Worm (Caenorhabditis elegans) whole organism, mixed stage, embryonic: ENCODE measurements around the gene C27D6.3.
A peak's percentile ranks its signal among the peaks of the same experiment; 100 is the strongest.

Experiments used
- M03D4.4 ChIP-seq: sonication (generic microtip); optimal IDR thresholded peaks from 2 replicates; lab custom pipeline; 2017; ENCODE audit warnings: mild to moderate bottlenecking, missing genetic modification characterization, missing compliant biosample characterization
- bed-3 ChIP-seq: fragments of 200-800 bp; sonication (Bioruptor generic); optimal IDR thresholded peaks from 3 replicates; lab custom pipeline; 2018; ENCODE audit warnings: mild to moderate bottlenecking, missing genetic modification characterization, moderate library complexity, missing compliant biosample characterization
- blmp-1 ChIP-seq: fragments of 150-350 bp; optimal IDR thresholded peaks from 2 replicates; lab custom pipeline; 2014; ENCODE audit warnings: missing biosample characterization, missing genetic modification characterization
- ceh-39 ChIP-seq: fragments of 150-350 bp; optimal IDR thresholded peaks from 2 replicates; lab custom pipeline; 2014; ENCODE audit warnings: missing biosample characterization, missing genetic modification characterization
- ceh-43 ChIP-seq: fragments of 200-800 bp; sonication (Bioruptor generic); optimal IDR thresholded peaks from 2 replicates; lab custom pipeline; 2018; ENCODE audit warnings: mild to moderate bottlenecking, missing genetic modification characterization, moderate library complexity, missing compliant biosample characterization
- ceh-83 ChIP-seq: fragments of 200-800 bp; sonication (Bioruptor generic); optimal IDR thresholded peaks from 2 replicates; lab custom pipeline; 2018; ENCODE audit warnings: mild to moderate bottlenecking, missing genetic modification characterization, missing compliant biosample characterization
- ces-1 ChIP-seq: fragments of 150-350 bp; optimal IDR thresholded peaks from 2 replicates; lab custom pipeline; 2014; ENCODE audit warnings: missing biosample characterization, missing genetic modification reagents, missing genetic modification characterization
- cnd-1 ChIP-seq: fragments of 200-800 bp; sonication (Bioruptor generic); optimal IDR thresholded peaks from 2 replicates; lab custom pipeline; 2018; ENCODE audit warnings: mild to moderate bottlenecking, missing genetic modification characterization, missing compliant biosample characterization
- drap-1 ChIP-seq: fragments of 200-800 bp; sonication (Bioruptor generic); optimal IDR thresholded peaks from 3 replicates; lab custom pipeline; 2018; ENCODE audit warnings: mild to moderate bottlenecking, missing genetic modification characterization, missing compliant biosample characterization
- elt-1 ChIP-seq: sonication (generic microtip); optimal IDR thresholded peaks from 2 replicates; lab custom pipeline; 2017; ENCODE audit warnings: missing genetic modification characterization, mild to moderate bottlenecking, missing compliant biosample characterization, antibody characterized with exemption, moderate library complexity, borderline replicate concordance; ENCODE audit not compliant: insufficient read depth
- elt-3 ChIP-seq: fragments of 150-350 bp; optimal IDR thresholded peaks from 2 replicates; lab custom pipeline; 2014; ENCODE audit warnings: missing biosample characterization, missing genetic modification characterization
- flh-1 ChIP-seq: fragments of 200-800 bp; sonication (Bioruptor generic); optimal IDR thresholded peaks from 2 replicates; lab custom pipeline; 2018; ENCODE audit warnings: mild to moderate bottlenecking, missing genetic modification characterization, moderate library complexity, missing compliant biosample characterization
- ham-2 ChIP-seq: fragments of 200-800 bp; sonication (Bioruptor generic); optimal IDR thresholded peaks from 2 replicates; lab custom pipeline; 2018; ENCODE audit warnings: mild to moderate bottlenecking, missing genetic modification characterization, missing compliant biosample characterization
- hlh-1 ChIP-seq: fragments of 150-350 bp; optimal IDR thresholded peaks from 2 replicates; lab custom pipeline; 2014; ENCODE audit warnings: missing biosample characterization, missing genetic modification reagents, missing genetic modification characterization
- lin-13 ChIP-seq: fragments of 150-350 bp; optimal IDR thresholded peaks from 2 replicates; lab custom pipeline; 2014; ENCODE audit warnings: missing biosample characterization, missing genetic modification characterization
- lsy-2 ChIP-seq: fragments of 150-350 bp; optimal IDR thresholded peaks from 2 replicates; lab custom pipeline; 2014; ENCODE audit warnings: missing biosample characterization, missing genetic modification characterization
- mab-5 ChIP-seq: fragments of 150-350 bp; optimal IDR thresholded peaks from 2 replicates; lab custom pipeline; 2014; ENCODE audit warnings: missing biosample characterization, missing genetic modification characterization
- mep-1 ChIP-seq: fragments of 150-350 bp; optimal IDR thresholded peaks from 2 replicates; lab custom pipeline; 2017; ENCODE audit warnings: missing biosample characterization, missing genetic modification reagents, missing genetic modification characterization, inconsistent platforms
- mls-2 ChIP-seq: sonication (generic microtip); optimal IDR thresholded peaks from 2 replicates; lab custom pipeline; 2016; ENCODE audit warnings: mild to moderate bottlenecking, missing genetic modification characterization, moderate library complexity, missing compliant biosample characterization
- nhr-12 ChIP-seq: fragments of 150-350 bp; optimal IDR thresholded peaks from 2 replicates; lab custom pipeline; 2014; ENCODE audit warnings: missing biosample characterization, missing genetic modification characterization
- nhr-237 ChIP-seq: fragments of 150-350 bp; optimal IDR thresholded peaks from 2 replicates; lab custom pipeline; 2014; ENCODE audit warnings: missing biosample characterization, missing genetic modification characterization
- nhr-28 ChIP-seq: fragments of 150-350 bp; optimal IDR thresholded peaks from 2 replicates; lab custom pipeline; 2014; ENCODE audit warnings: missing biosample characterization, missing genetic modification characterization
- nhr-76 ChIP-seq: sonication (generic microtip); optimal IDR thresholded peaks from 2 replicates; lab custom pipeline; 2017; ENCODE audit warnings: missing biosample characterization, missing genetic modification characterization
- pha-4 ChIP-seq: fragments of 150-350 bp; optimal IDR thresholded peaks from 2 replicates; lab custom pipeline; 2018; ENCODE audit warnings: missing biosample characterization, missing genetic modification reagents, missing genetic modification characterization
- sem-2 ChIP-seq: fragments of 200-800 bp; sonication (Bioruptor generic); optimal IDR thresholded peaks from 2 replicates; lab custom pipeline; 2018; ENCODE audit warnings: mild to moderate bottlenecking, missing genetic modification characterization, missing compliant biosample characterization
- snpc-4 ChIP-seq: fragments of 150-350 bp; optimal IDR thresholded peaks from 2 replicates; lab custom pipeline; 2014; ENCODE audit warnings: missing biosample characterization, missing genetic modification characterization
- tbx-8 ChIP-seq: fragments of 200-800 bp; sonication (Bioruptor generic); optimal IDR thresholded peaks from 2 replicates; lab custom pipeline; 2018; ENCODE audit warnings: mild to moderate bottlenecking, missing genetic modification characterization, moderate library complexity, missing compliant biosample characterization
- unc-120 ChIP-seq: sonication (generic microtip); optimal IDR thresholded peaks from 2 replicates; lab custom pipeline; 2017; ENCODE audit warnings: missing genetic modification characterization, missing compliant biosample characterization; ENCODE audit not compliant: poor library complexity, severe bottlenecking
- unc-39 ChIP-seq: fragments of 150-350 bp; optimal IDR thresholded peaks from 2 replicates; lab custom pipeline; 2014; ENCODE audit warnings: missing biosample characterization, missing genetic modification characterization
- unc-62 ChIP-seq: fragments of 150-350 bp; optimal IDR thresholded peaks from 2 replicates; lab custom pipeline; 2014; ENCODE audit warnings: missing biosample characterization, missing genetic modification reagents, missing genetic modification characterization
- zip-8 ChIP-seq: fragments of 150-350 bp; optimal IDR thresholded peaks from 2 replicates; lab custom pipeline; 2014; ENCODE audit warnings: missing biosample characterization, missing genetic modification characterization
- ztf-11 ChIP-seq: fragments of 150-350 bp; optimal IDR thresholded peaks from 2 replicates; lab custom pipeline; 2014; ENCODE audit warnings: missing biosample characterization, missing genetic modification characterization

Gene C27D6.3

ce11 chrII:5174370-5174769 is at the start of gene C27D6.3:
C27D6.3 (minus strand) TSS chrII:5174470.
- no peak for TF ChIP-seq elt-3 (tag; lab: Kevin White, UChicago)
- no peak for TF ChIP-seq drap-1 (GFP tag; lab: Kevin White, UChicago)
- no peak for TF ChIP-seq mab-5
- no peak for TF ChIP-seq tbx-8 (GFP tag; lab: Kevin White, UChicago)
- no peak for TF ChIP-seq snpc-4 (tag; lab: Kevin White, UChicago)
- TF ChIP-seq nhr-12 (tag; lab: Kevin White, UChicago) = no peak
- TF ChIP-seq nhr-237 = no peak
- no peak for TF ChIP-seq cnd-1 (tag; lab: Kevin White, UChicago)
- TF ChIP-seq ztf-11 (tag; lab: Kevin White, UChicago) = no peak
- TF ChIP-seq mls-2 (tag; lab: Kevin White, UChicago) = no peak
- TF ChIP-seq flh-1 = no peak

DNA sequence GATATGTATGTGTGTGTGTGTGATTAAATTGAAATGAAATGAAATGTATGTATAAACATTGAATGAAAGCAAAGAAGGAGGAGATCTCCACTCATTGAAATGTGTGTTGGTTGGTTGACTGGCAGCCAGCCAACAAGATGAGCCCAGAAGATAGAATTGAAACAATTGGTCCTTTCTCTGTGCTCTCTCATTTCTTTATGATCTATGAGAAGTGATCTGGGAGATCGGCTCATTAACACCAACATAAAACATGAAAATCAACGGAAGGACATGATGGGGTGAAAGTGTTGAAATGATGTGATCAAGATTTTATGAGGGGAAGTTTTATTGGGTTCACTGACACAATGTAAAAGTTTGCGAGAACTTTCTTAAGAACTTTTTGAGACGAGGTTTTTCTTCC is 48.6 kb upstream of the C27D6.3 start:
- no peak for TF ChIP-seq lin-13 (tag; lab: Kevin White, UChicago)
- peak; percentile 37 for TF ChIP-seq mab-5
- peak; percentile 42 for TF ChIP-seq unc-120 (tag; lab: Kevin White, UChicago)
- TF ChIP-seq hlh-1 (tag; lab: Kevin White, UChicago) = peak; percentile 86
- TF ChIP-seq unc-62 (GFP tag; lab: Kevin White, UChicago) = peak; percentile 71
- TF ChIP-seq ceh-43 = no peak

ce11 chrII:5220648-5221047 is 46.4 kb upstream of the C27D6.3 start:
- TF ChIP-seq nhr-237 (no peak), unc-39 (no peak), ceh-43 (no peak), bed-3 (no peak), elt-1 (tag; lab: Kevin White, UChicago) (no peak), nhr-28 (tag; lab: Kevin White, UChicago) (no peak)

ce11 chrII:5218349-5218748 is 44.1 kb upstream of the C27D6.3 start:
- TF ChIP-seq unc-62 (GFP tag; lab: Kevin White, UChicago) = no peak
- no peak for TF ChIP-seq pha-4 (tag; lab: Kevin White, UChicago)
- no peak for TF ChIP-seq ham-2 (GFP tag; lab: Kevin White, UChicago)
- TF ChIP-seq bed-3 = no peak
- TF ChIP-seq snpc-4 (tag; lab: Kevin White, UChicago) = no peak
- no peak for TF ChIP-seq hlh-1 (tag; lab: Kevin White, UChicago)
- TF ChIP-seq elt-1 (tag; lab: Kevin White, UChicago) = no peak
- no peak for TF ChIP-seq blmp-1 (tag; lab: Kevin White, UChicago)
- TF ChIP-seq nhr-76 (tag; lab: Kevin White, UChicago) = no peak
- TF ChIP-seq unc-120 (tag; lab: Kevin White, UChicago) = no peak
- TF ChIP-seq ceh-83 (GFP tag; lab: Kevin White, UChicago) = no peak
- TF ChIP-seq zip-8 (tag; lab: Kevin White, UChicago) = no peak
- no peak for TF ChIP-seq lsy-2 (tag; lab: Kevin White, UChicago)
- no peak for TF ChIP-seq sem-2 (GFP tag; lab: Kevin White, UChicago)
- TF ChIP-seq ces-1 (GFP tag; lab: Kevin White, UChicago) = no peak
- TF ChIP-seq mep-1 (tag; lab: Kevin White, UChicago) = no peak
- no peak for TF ChIP-seq unc-39
- TF ChIP-seq, all 35 proteins: peak for 0

- TF ChIP-seq cnd-1 (tag; lab: Kevin White, UChicago) (no peak), lin-13 (tag; lab: Kevin White, UChicago) (no peak), ceh-39 (no peak), unc-62 (GFP tag; lab: Kevin White, UChicago) (no peak), flh-1 (no peak), blmp-1 (tag; lab: Kevin White, UChicago) (no peak)
Measured at ce11 chrII:5212675-5213074, 38.4 kb upstream of the C27D6.3 start, which contains the start of gene C34F11.1. C34F11.1 (plus strand) TSS chrII:5212975.

DNA sequence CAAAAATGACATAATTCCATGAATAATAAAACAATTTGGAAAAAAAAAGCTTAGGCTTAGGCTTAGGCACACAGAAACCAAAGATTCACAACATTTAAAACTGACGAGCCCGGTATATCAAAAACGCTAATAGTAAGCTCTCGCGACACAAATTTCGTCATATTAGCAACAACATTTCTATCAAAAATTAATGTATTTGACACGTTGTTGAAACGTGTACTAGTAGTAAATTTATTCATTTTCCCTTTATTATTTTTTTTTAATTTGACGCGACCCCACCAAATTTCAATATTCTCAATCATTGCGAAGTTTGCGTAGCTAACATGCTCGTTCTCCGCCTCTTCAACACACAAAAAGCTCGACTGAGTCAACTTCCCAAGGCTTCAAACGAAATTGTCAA is 37.7 kb upstream of the C27D6.3 start, which contains the start of gene C34F11.2:
C34F11.2 (plus strand) TSS at position 301 of the 400 bp plus-strand sequence.
- TF ChIP-seq flh-1 = no peak
- no peak for TF ChIP-seq mls-2 (tag; lab: Kevin White, UChicago)
- TF ChIP-seq M03D4.4 (tag; lab: Kevin White, UChicago) = no peak
- TF ChIP-seq unc-62 (GFP tag; lab: Kevin White, UChicago) = no peak
- no peak for TF ChIP-seq nhr-237
- no peak for TF ChIP-seq mab-5
